Fruit fly (Drosophila melanogaster) whole organism, embryonic: ENCODE measurements around the gene mRpS31.

Source experiments
- Asciz ChIP-seq: fragments of 200-800 bp; sonication (Bioruptor generic); optimal IDR thresholded peaks from 2 replicates; lab custom pipeline; 2017; ENCODE audit warnings: missing biosample characterization, mild to moderate bottlenecking, missing genetic modification characterization, missing genetic modification reagents
- Bdp1 ChIP-seq: fragments of 200-800 bp; sonication (Bioruptor generic); optimal IDR thresholded peaks from 3 replicates; lab custom pipeline; 2016; ENCODE audit warnings: missing biosample characterization, missing genetic modification characterization
- C15 ChIP-seq: fragments of 200-800 bp; sonication (Bioruptor generic); IDR thresholded peaks from 3 replicates; pipeline ENCODE4 v1.3.6; 2022; ENCODE audit warnings: missing biosample characterization, missing genetic modification characterization
- CG10274 ChIP-seq: fragments of 200-800 bp; sonication (Bioruptor generic); optimal IDR thresholded peaks from 3 replicates; lab custom pipeline; 2017; ENCODE audit warnings: missing biosample characterization, mild to moderate bottlenecking, missing genetic modification characterization
- CG10979 ChIP-seq: fragments of 200-800 bp; sonication (Bioruptor generic); optimal IDR thresholded peaks from 2 replicates; lab custom pipeline; 2018; ENCODE audit warnings: missing biosample characterization, mild to moderate bottlenecking, missing genetic modification characterization, moderate library complexity
- CG11456 ChIP-seq: fragments of 200-800 bp; sonication (Bioruptor generic); IDR thresholded peaks from 3 replicates; pipeline ENCODE4 v1.3.6; 2022; ENCODE audit warnings: missing biosample characterization, missing genetic modification characterization
- CG11504 ChIP-seq: fragments of 200-800 bp; sonication (Bioruptor generic); optimal IDR thresholded peaks from 3 replicates; lab custom pipeline; 2019; ENCODE audit warnings: missing biosample characterization, mild to moderate bottlenecking, missing genetic modification characterization, moderate library complexity
- CG12219 ChIP-seq: fragments of 200-800 bp; sonication (Bioruptor generic); optimal IDR thresholded peaks from 3 replicates; lab custom pipeline; 2018; ENCODE audit warnings: missing biosample characterization, mild to moderate bottlenecking, missing genetic modification characterization
- CG13894 ChIP-seq: fragments of 200-800 bp; sonication (Bioruptor generic); optimal IDR thresholded peaks from 3 replicates; lab custom pipeline; 2018; ENCODE audit warnings: missing biosample characterization, mild to moderate bottlenecking, missing genetic modification characterization, moderate library complexity
- CG15269 ChIP-seq: fragments of 200-800 bp; sonication (Bioruptor generic); optimal IDR thresholded peaks from 2 replicates; lab custom pipeline; 2018; ENCODE audit warnings: missing biosample characterization, mild to moderate bottlenecking, missing genetic modification characterization, moderate library complexity
- CG1529 ChIP-seq: fragments of 200-800 bp; sonication (Bioruptor generic); optimal IDR thresholded peaks from 3 replicates; lab custom pipeline; 2018; ENCODE audit warnings: missing biosample characterization, missing genetic modification characterization
- CG16863 ChIP-seq: fragments of 200-800 bp; sonication (Bioruptor generic); optimal IDR thresholded peaks from 3 replicates; lab custom pipeline; 2016; ENCODE audit warnings: missing biosample characterization, missing genetic modification characterization
- CG17385 ChIP-seq: fragments of 200-800 bp; sonication (Bioruptor generic); optimal IDR thresholded peaks from 3 replicates; lab custom pipeline; 2018; ENCODE audit warnings: missing biosample characterization, mild to moderate bottlenecking, missing genetic modification characterization
- CG1832 ChIP-seq: fragments of 200-800 bp; sonication (Bioruptor generic); optimal IDR thresholded peaks from 2 replicates; lab custom pipeline; 2017; ENCODE audit warnings: missing biosample characterization, mild to moderate bottlenecking, missing genetic modification characterization, inconsistent platforms
- CG31388 ChIP-seq: fragments of 200-800 bp; sonication (Bioruptor generic); optimal IDR thresholded peaks from 2 replicates; lab custom pipeline; 2016; ENCODE audit warnings: missing biosample characterization, missing genetic modification characterization
- CG32772 ChIP-seq: fragments of 200-800 bp; sonication (Bioruptor generic); IDR thresholded peaks from 2 replicates; pipeline ENCODE4 v1.3.6; 2022; ENCODE audit warnings: missing biosample characterization, missing genetic modification characterization
- CG33557 ChIP-seq: fragments of 200-800 bp; sonication (Bioruptor generic); optimal IDR thresholded peaks from 2 replicates; lab custom pipeline; 2019; ENCODE audit warnings: missing biosample characterization, mild to moderate bottlenecking, missing genetic modification characterization, moderate library complexity
- CG4360 ChIP-seq: fragments of 200-800 bp; sonication (Bioruptor generic); IDR thresholded peaks from 2 replicates; pipeline ENCODE4 v1.3.6; 2022; ENCODE audit warnings: missing biosample characterization, missing genetic modification characterization
- CG6175 ChIP-seq: fragments of 200-800 bp; sonication (Bioruptor generic); IDR thresholded peaks from 3 replicates; pipeline ENCODE4 v1.3.6; 2022; ENCODE audit warnings: missing biosample characterization, missing genetic modification characterization
- Doc2 ChIP-seq: fragments of 200-800 bp; sonication (Bioruptor generic); IDR thresholded peaks from 2 replicates; pipeline ENCODE4 v1.3.6; 2022; ENCODE audit warnings: missing biosample characterization, missing genetic modification characterization
- Drgx ChIP-seq: fragments of 200-800 bp; sonication (Bioruptor generic); IDR thresholded peaks from 2 replicates; pipeline ENCODE4 v1.3.6; 2022; ENCODE audit warnings: missing biosample characterization, missing genetic modification characterization
- ERR ChIP-seq: fragments of 200-800 bp; sonication (Bioruptor generic); optimal IDR thresholded peaks from 2 replicates; lab custom pipeline; 2016; ENCODE audit warnings: missing biosample characterization, missing genetic modification characterization
- Ets65A ChIP-seq: fragments of 200-800 bp; sonication (Bioruptor generic); peaks from one replicate; lab custom pipeline; 2016; ENCODE audit warnings: missing biosample characterization, missing genetic modification characterization
- Hmr ChIP-seq: fragments of 200-800 bp; sonication (Bioruptor generic); optimal IDR thresholded peaks from 3 replicates; lab custom pipeline; 2017; ENCODE audit warnings: mild to moderate bottlenecking, missing biosample characterization, missing genetic modification reagents, missing genetic modification characterization
- Oaz ChIP-seq: fragments of 200-800 bp; sonication (Bioruptor generic); IDR thresholded peaks from 2 replicates; pipeline ENCODE4 v1.3.6; 2022; ENCODE audit warnings: missing biosample characterization, missing genetic modification characterization
- Ptx1 ChIP-seq: fragments of 200-800 bp; sonication (Bioruptor generic); IDR thresholded peaks from 2 replicates; pipeline ENCODE4 v1.3.6; 2022; ENCODE audit warnings: missing biosample characterization, missing genetic modification characterization
- Tbp ChIP-seq: fragments of >200 bp; optimal IDR thresholded peaks from 2 replicates; lab custom pipeline; 2018; ENCODE audit warnings: missing biosample characterization, missing genetic modification characterization
- al ChIP-seq: fragments of 200-800 bp; sonication (Bioruptor generic); IDR thresholded peaks from 2 replicates; pipeline ENCODE4 v1.3.6; 2022; ENCODE audit warnings: missing biosample characterization, missing genetic modification characterization
- ap ChIP-seq: fragments of 200-800 bp; sonication (Bioruptor generic); IDR thresholded peaks from 2 replicates; pipeline ENCODE4 v1.3.6; 2022; ENCODE audit warnings: missing biosample characterization, missing genetic modification characterization
- cad ChIP-seq: fragments of >200 bp; optimal IDR thresholded peaks from 2 replicates; lab custom pipeline; 2017; ENCODE audit warnings: missing biosample characterization, missing genetic modification characterization
- cg ChIP-seq: fragments of 200-800 bp; sonication (Bioruptor generic); optimal IDR thresholded peaks from 3 replicates; lab custom pipeline; 2019; ENCODE audit warnings: missing biosample characterization, mild to moderate bottlenecking, missing genetic modification characterization, moderate library complexity
- dan ChIP-seq: fragments of 200-800 bp; sonication (Bioruptor generic); IDR thresholded peaks from 2 replicates; pipeline ENCODE4 v1.3.6; 2022; ENCODE audit warnings: missing biosample characterization, missing genetic modification characterization
- dmrt11E ChIP-seq: fragments of 200-800 bp; sonication (Bioruptor generic); optimal IDR thresholded peaks from 3 replicates; lab custom pipeline; 2018; ENCODE audit warnings: missing biosample characterization, mild to moderate bottlenecking, missing genetic modification characterization, moderate library complexity
- fu2 ChIP-seq: fragments of 200-800 bp; sonication (Bioruptor generic); optimal IDR thresholded peaks from 2 replicates; lab custom pipeline; 2016; ENCODE audit warnings: missing biosample characterization, missing genetic modification characterization
- gt ChIP-seq: fragments of 200-800 bp; sonication (Bioruptor generic); IDR thresholded peaks from 2 replicates; pipeline ENCODE4 v1.3.6; 2022; ENCODE audit warnings: missing biosample characterization, missing genetic modification characterization
- hbn ChIP-seq: fragments of 200-800 bp; sonication (Bioruptor generic); IDR thresholded peaks from 2 replicates; pipeline ENCODE4 v1.3.6; 2022; ENCODE audit warnings: missing biosample characterization, missing genetic modification characterization; ENCODE audit not compliant: partially characterized antibody
- ind ChIP-seq: fragments of 200-800 bp; sonication (Bioruptor generic); optimal IDR thresholded peaks from 3 replicates; lab custom pipeline; 2016; ENCODE audit warnings: missing biosample characterization, missing genetic modification characterization
- inv ChIP-seq: fragments of 200-800 bp; sonication (Bioruptor generic); IDR thresholded peaks from 2 replicates; pipeline ENCODE4 v1.3.6; 2022; ENCODE audit warnings: missing biosample characterization, missing genetic modification characterization; ENCODE audit not compliant: partially characterized antibody
- lola ChIP-seq, 3 experiments: fragments of >200 bp in 2 of 3; fragments of 200-800 bp in 1 of 3; sonication (Bioruptor generic) in 1 of 3; optimal IDR thresholded peaks; 2 replicates each; lab custom pipeline; 2017 to 2019; ENCODE audit warnings: missing biosample characterization in 3 of 3, missing genetic modification characterization in 3 of 3, mild to moderate bottlenecking in 1 of 3, moderate library complexity in 1 of 3
- pan ChIP-seq, 4 experiments: fragments of >200 bp in 3 of 4; fragments of 200-800 bp in 1 of 4; sonication (Bioruptor generic) in 1 of 4; optimal IDR thresholded peaks in 3 of 4; IDR thresholded peaks in 1 of 4; 2 replicates each; pipeline versions ENCODE4 v1.3.6 to Lab custom; 2017 to 2022; ENCODE audit warnings: missing biosample characterization in 2 of 4, missing genetic modification characterization in 2 of 4, mixed read lengths in 1 of 4
- phol ChIP-seq: fragments of 200-800 bp; sonication (Bioruptor generic); optimal IDR thresholded peaks from 3 replicates; lab custom pipeline; 2018; ENCODE audit warnings: missing biosample characterization, mild to moderate bottlenecking, missing genetic modification characterization, moderate library complexity
- pita ChIP-seq: fragments of 200-800 bp; sonication (Bioruptor generic); optimal IDR thresholded peaks from 2 replicates; lab custom pipeline; 2017; ENCODE audit warnings: missing biosample characterization, mild to moderate bottlenecking, missing genetic modification characterization
- ranshi ChIP-seq: fragments of 200-800 bp; sonication (Bioruptor generic); IDR thresholded peaks from 2 replicates; pipeline ENCODE4 v1.3.6; 2022; ENCODE audit warnings: missing biosample characterization, missing genetic modification characterization
- sc ChIP-seq, 3 experiments: fragments of >200 bp in 2 of 3; fragments of 200-800 bp in 1 of 3; sonication (Bioruptor generic) in 1 of 3; optimal IDR thresholded peaks; 2 replicates in 2 of 3; 3 replicates in 1 of 3; lab custom pipeline; 2017; ENCODE audit warnings: mild to moderate bottlenecking in 1 of 3, missing biosample characterization in 1 of 3, missing genetic modification characterization in 1 of 3, missing genetic modification reagents in 1 of 3
- slp2 ChIP-seq: fragments of 200-800 bp; sonication (Bioruptor generic); optimal IDR thresholded peaks from 2 replicates; lab custom pipeline; 2016; ENCODE audit warnings: missing biosample characterization, missing genetic modification characterization
- wdn ChIP-seq: fragments of 200-800 bp; sonication (Bioruptor generic); IDR thresholded peaks from 2 replicates; pipeline ENCODE4 v1.3.6; 2022; ENCODE audit warnings: missing biosample characterization, missing genetic modification characterization
- wek ChIP-seq: fragments of 200-800 bp; sonication (Bioruptor generic); optimal IDR thresholded peaks from 3 replicates; lab custom pipeline; 2018; ENCODE audit warnings: missing biosample characterization, mild to moderate bottlenecking, missing genetic modification characterization, moderate library complexity

Gene mRpS31

dm6 chr3L:16019144-16020006, 14.4 kb downstream of the mRpS31 start:
- peak in 1 of 2 experiments; percentile 65 for TF ChIP-seq pan (optimal IDR thresholded peaks at IDR 0.05; lab: Kevin White, UChicago)
- peak in 1 of 2 experiments; percentile 66 for TF ChIP-seq pan (GFP tag; optimal IDR thresholded peaks at IDR 0.05 in 1 of 2, IDR thresholded peaks at IDR 0.05 in 1 of 2)
- TF ChIP-seq CG4360 (GFP tag; lab: Robert Waterston, UW), result peak; percentile 60
- 0 out of 3 replicates have a peak, but pooled peaks have one; percentile 59 for TF ChIP-seq CG11456 (GFP tag; lab: Robert Waterston, UW)
- TF ChIP-seq ERR (GFP tag; lab: Kevin White, UChicago), result no peak
- TF ChIP-seq Ets65A (GFP tag; lab: Kevin White, UChicago), result peak; percentile 86
- no peak for TF ChIP-seq wdn
- no peak for TF ChIP-seq dan (GFP tag; lab: Robert Waterston, UW)
- no peak for TF ChIP-seq pita
- no peak for TF ChIP-seq fu2 (GFP tag; lab: Kevin White, UChicago)
- TF ChIP-seq CG33557 (GFP tag; lab: Kevin White, UChicago), result no peak
- TF ChIP-seq al (GFP tag; lab: Robert Waterston, UW), result no peak
- no peak for TF ChIP-seq CG11504
- peak in 1 of 3 experiments; percentile 8 for TF ChIP-seq lola (GFP tag; optimal IDR thresholded peaks at IDR 0.05; lab: Kevin White, UChicago)
- peak; percentile 28; the same call in 1 of the 2 replicates for TF ChIP-seq Oaz (GFP tag; lab: Robert Waterston, UW)
- no peak for TF ChIP-seq hbn (GFP tag; lab: Robert Waterston, UW)
- TF ChIP-seq C15 (GFP tag; lab: Robert Waterston, UW), result no peak
- no peak for TF ChIP-seq slp2 (GFP tag; lab: Kevin White, UChicago)
- 0 out of 3 replicates have a peak, but pooled peaks have one; percentile 23 for TF ChIP-seq CG6175 (GFP tag; lab: Robert Waterston, UW)
- TF ChIP-seq dmrt11E (tag; lab: Kevin White, UChicago), result peak; percentile 11
- TF ChIP-seq CG12219 (GFP tag; lab: Kevin White, UChicago), result no peak
- no peak for TF ChIP-seq ranshi

- TF ChIP-seq CG17385, result peak; percentile 6
- TF ChIP-seq Tbp (GFP tag; lab: Kevin White, UChicago), result no peak
- peak; percentile 84 for TF ChIP-seq CG10979 (tag; lab: Kevin White, UChicago)
- no peak for TF ChIP-seq Ptx1 (GFP tag; lab: Robert Waterston, UW)
- no peak for TF ChIP-seq cg
- no peak for TF ChIP-seq Drgx (GFP tag; lab: Robert Waterston, UW)
- TF ChIP-seq CG10274 (GFP tag; lab: Kevin White, UChicago), result no peak
- TF ChIP-seq CG16863 (GFP tag; lab: Kevin White, UChicago), result peak; percentile 41
- no peak for TF ChIP-seq CG31388 (GFP tag; lab: Kevin White, UChicago)
- no peak for TF ChIP-seq CG13894
- TF ChIP-seq cad, result no peak
- no peak for TF ChIP-seq CG1529
- TF ChIP-seq ap (GFP tag; lab: Robert Waterston, UW), result no peak
- no peak for TF ChIP-seq inv
- peak; percentile 22; the same call in 1 of the 2 replicates for TF ChIP-seq CG32772 (GFP tag; lab: Robert Waterston, UW)
- TF ChIP-seq Hmr (GFP tag; lab: Kevin White, UChicago), result no peak
- TF ChIP-seq sc (optimal IDR thresholded peaks at IDR 0.05; lab: Kevin White, UChicago), result no peak
- TF ChIP-seq sc (GFP tag; optimal IDR thresholded peaks at IDR 0.05; lab: Kevin White, UChicago), result no peak
- TF ChIP-seq ind (GFP tag; lab: Kevin White, UChicago), result peak; percentile 22
- no peak for TF ChIP-seq Doc2 (GFP tag; lab: Robert Waterston, UW)
- TF ChIP-seq Bdp1 (GFP tag; lab: Kevin White, UChicago), result peak; percentile 30
- no peak for TF ChIP-seq gt (GFP tag; lab: Robert Waterston, UW)
- TF ChIP-seq CG1832 (GFP tag; lab: Kevin White, UChicago), result no peak
- no peak for TF ChIP-seq wek (GFP tag; lab: Kevin White, UChicago)
- no peak for TF ChIP-seq Asciz (GFP tag; lab: Kevin White, UChicago)
- TF ChIP-seq CG15269 (tag; lab: Kevin White, UChicago), result no peak
- TF ChIP-seq phol (tag; lab: Kevin White, UChicago), result peak; percentile 76
Observed at dm6 chr3L:16021064-16021683, 16.2 kb downstream of the mRpS31 start.
